Fruit fly (Drosophila melanogaster): ENCODE data around the gene CG44158.

The CG44158 gene

DNA sequence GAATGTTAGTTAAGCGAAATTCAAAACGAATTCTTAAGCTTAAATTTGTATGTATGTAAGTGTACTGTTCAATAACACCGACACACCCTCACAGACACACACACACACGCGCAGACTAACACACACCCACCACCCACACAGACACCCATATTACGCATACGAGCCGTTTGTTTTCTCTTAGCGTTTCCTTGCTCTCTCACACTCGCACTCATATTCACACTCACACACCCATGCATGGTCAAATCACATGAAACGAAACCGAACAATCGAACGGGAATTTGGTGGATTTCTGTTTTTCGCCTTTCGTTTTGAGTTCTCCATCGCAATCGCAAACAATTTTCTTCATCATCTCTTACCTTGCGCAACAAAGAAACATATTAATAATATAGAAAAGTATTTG lies 40.7 kb downstream of the CG44158 start:
- TF ChIP-seq CG34367 (tag; optimal IDR thresholded peaks at IDR 0.05) (no peak), EcR (GFP tag; optimal IDR thresholded peaks at IDR 0.05) (no peak), Ets98B (GFP tag; IDR thresholded peaks at IDR 0.05) (peak; percentile 4; the same call in 1 of the 2 replicates)

- TF ChIP-seq CG9948 (tag; optimal IDR thresholded peaks at IDR 0.05) (no peak), gl (tag; optimal IDR thresholded peaks at IDR 0.05) (no peak), Pif1A (GFP tag; optimal IDR thresholded peaks at IDR 0.05) (no peak), Pif1B (GFP tag; optimal IDR thresholded peaks at IDR 0.05) (no peak), Snoo (tag; optimal IDR thresholded peaks at IDR 0.05) (no peak), CG12605 (GFP tag; IDR thresholded peaks at IDR 0.05) (no peak), CG8159 (tag; optimal IDR thresholded peaks at IDR 0.05) (no peak), CG34367 (tag; optimal IDR thresholded peaks at IDR 0.05) (no peak), CG17806 (tag; optimal IDR thresholded peaks at IDR 0.05) (no peak), D1 (tag; optimal IDR thresholded peaks at IDR 0.05) (no peak)
These were observed 42.2 kb downstream of the CG44158 start, which contains the start of gene CG18598 for dm6 chr3R:18250815-18251214. TSS of gene CG18598 (plus strand) at chr3R:18251115.

DNA sequence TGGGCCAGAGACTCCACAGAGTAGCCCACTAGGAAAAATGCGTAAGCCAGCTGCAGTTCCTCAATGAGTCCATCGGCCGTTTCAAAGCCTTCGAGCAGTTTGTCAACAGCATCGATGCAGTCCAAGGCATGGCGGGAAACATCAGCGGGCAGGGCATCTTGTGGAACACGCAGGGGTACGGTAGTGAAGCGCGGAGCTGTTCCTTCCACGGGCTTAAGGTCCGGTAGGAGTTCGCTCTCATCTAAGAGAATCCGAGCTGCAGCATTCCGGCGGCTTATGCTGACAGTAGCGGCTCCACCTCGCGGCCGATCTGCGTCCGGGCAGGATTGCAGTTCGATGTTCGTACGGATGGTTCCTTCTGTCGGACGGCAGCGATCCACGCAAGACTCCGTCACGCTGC lies 43.3 kb downstream of the CG44158 start:
- TF ChIP-seq CG17806 (tag; optimal IDR thresholded peaks at IDR 0.05) (no peak), CG4496 (GFP tag; IDR thresholded peaks at IDR 0.05) (no peak), CG32121 (GFP tag; IDR thresholded peaks at IDR 0.05) (no peak), EcR (GFP tag; optimal IDR thresholded peaks at IDR 0.05) (no peak), Pif1A (GFP tag; optimal IDR thresholded peaks at IDR 0.05) (no peak)

DNA sequence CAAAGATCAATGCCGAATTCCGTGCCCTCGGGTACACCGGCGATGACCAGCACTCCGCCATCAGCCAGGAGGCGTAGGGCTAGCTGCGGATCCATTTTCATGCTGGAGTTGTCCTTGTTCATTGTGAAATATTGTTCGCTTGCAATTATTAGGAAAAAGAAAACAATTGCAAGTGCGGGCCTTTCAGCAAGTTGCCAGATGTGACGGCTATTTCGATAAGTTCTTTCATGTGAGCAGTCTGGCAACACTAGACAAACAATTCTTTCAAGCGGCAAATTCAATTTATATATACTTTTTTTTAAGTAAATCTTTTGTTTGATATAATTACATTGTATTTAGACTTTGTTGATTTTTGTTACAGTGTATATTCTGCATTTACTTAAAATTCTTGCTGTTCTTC lies 44.0 kb downstream of the CG44158 start, which contains the start of gene CG12320:
Gene CG12320 (minus strand): TSS at position 157 of the 400 bp plus-strand sequence.
- TF ChIP-seq Ets98B (GFP tag; IDR thresholded peaks at IDR 0.05) = no peak
- no peak for TF ChIP-seq gl (tag; optimal IDR thresholded peaks at IDR 0.05)
- no peak for TF ChIP-seq CG8301 (tag; optimal IDR thresholded peaks at IDR 0.05)
- no peak for TF ChIP-seq CG12605 (GFP tag; IDR thresholded peaks at IDR 0.05)
- TF ChIP-seq D1 (tag; optimal IDR thresholded peaks at IDR 0.05) = no peak
- no peak for TF ChIP-seq CG4496 (GFP tag; IDR thresholded peaks at IDR 0.05)
- no peak for TF ChIP-seq CG9948 (tag; optimal IDR thresholded peaks at IDR 0.05)
- no peak for TF ChIP-seq Pif1A (GFP tag; optimal IDR thresholded peaks at IDR 0.05)
- no peak for TF ChIP-seq CG8159 (tag; optimal IDR thresholded peaks at IDR 0.05)
- TF ChIP-seq EcR (GFP tag; optimal IDR thresholded peaks at IDR 0.05) = no peak
- TF ChIP-seq CG14655 (GFP tag; optimal IDR thresholded peaks at IDR 0.05) = no peak
- TF ChIP-seq CG15710 (tag; optimal IDR thresholded peaks at IDR 0.05) = no peak
- no peak for TF ChIP-seq CG13204 (GFP tag; optimal IDR thresholded peaks at IDR 0.05)
- TF ChIP-seq Pif1B (GFP tag; optimal IDR thresholded peaks at IDR 0.05) = no peak

DNA sequence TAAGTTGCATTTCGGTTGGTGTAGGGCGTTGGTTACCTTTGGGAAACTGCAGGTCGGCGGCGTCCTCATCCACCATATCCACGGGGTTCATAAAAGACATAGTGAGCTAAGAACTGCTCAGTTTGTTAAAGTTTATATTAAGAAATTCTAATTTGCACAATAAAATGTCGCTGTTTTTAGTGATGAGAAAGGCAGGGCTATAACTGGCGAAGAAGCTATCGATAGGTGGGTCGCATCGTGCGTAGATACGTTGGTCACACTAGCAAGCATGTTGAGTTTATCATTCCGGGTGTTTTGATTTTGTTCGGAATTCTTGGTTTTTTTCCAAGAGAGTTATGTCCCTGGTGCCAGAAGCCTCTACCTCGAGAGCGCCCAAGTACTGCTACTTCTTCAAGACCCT lies 46.7 kb downstream of the CG44158 start, which contains the start of the genes Ada2a, Polr2D, Tgs1 and moi:
Gene Ada2a (minus strand): TSS at position 207 of the 400 bp plus-strand sequence.
Gene Polr2D (minus strand): TSS at position 207 of the 400 bp plus-strand sequence.
Gene Tgs1 (plus strand): TSS at position 250 of the 400 bp plus-strand sequence.
Gene moi (plus strand): TSS at position 250 of the 400 bp plus-strand sequence.
- no peak for TF ChIP-seq CG13204 (GFP tag; optimal IDR thresholded peaks at IDR 0.05)
- TF ChIP-seq Snoo (tag; optimal IDR thresholded peaks at IDR 0.05) = no peak
